Worm (Caenorhabditis elegans) whole organism, midembryonic: ENCODE results near the gene C36E6.2.

Source experiments
- T22C8.4 ChIP-seq: fragments of 200-800 bp; sonication (Bioruptor generic); IDR thresholded peaks from 2 replicates; pipeline ENCODE4 v1.3.6; 2022; ENCODE audit warnings: missing genetic modification characterization, missing compliant biosample characterization
- cog-1 ChIP-seq: sonication (generic microtip); optimal IDR thresholded peaks from 2 replicates; lab custom pipeline; 2016; ENCODE audit warnings: missing genetic modification characterization, missing compliant biosample characterization
- flt-1 ChIP-seq: fragments of 200-800 bp; sonication (Bioruptor generic); IDR thresholded peaks from 2 replicates; pipeline ENCODE4 v1.3.6; 2022; ENCODE audit warnings: missing genetic modification characterization, missing compliant biosample characterization
- klf-2 ChIP-seq: fragments of 200-800 bp; sonication (Bioruptor generic); conservative IDR thresholded peaks from 2 replicates; pipeline ENCODE4 v1.3.6; 2022; ENCODE audit warnings: missing genetic modification reagents, missing genetic modification characterization, missing compliant biosample characterization
- med-1 ChIP-seq: sonication (generic microtip); optimal IDR thresholded peaks from 2 replicates; lab custom pipeline; 2017; ENCODE audit warnings: missing genetic modification characterization, mild to moderate bottlenecking, missing compliant biosample characterization, antibody characterized with exemption, missing genetic modification reagents; ENCODE audit not compliant: insufficient read depth
- tab-1 ChIP-seq: fragments of 200-800 bp; sonication (Bioruptor generic); IDR thresholded peaks from 2 replicates; pipeline ENCODE4 v1.3.6; 2022; ENCODE audit warnings: missing genetic modification characterization, missing compliant biosample characterization
- ztf-23 ChIP-seq: fragments of 200-800 bp; sonication (Bioruptor generic); IDR thresholded peaks from 2 replicates; pipeline ENCODE4 v1.3.6; 2022; ENCODE audit warnings: missing genetic modification reagents, missing genetic modification characterization, missing compliant biosample characterization
- ztf-29 ChIP-seq: fragments of 200-800 bp; sonication (Bioruptor generic); IDR thresholded peaks from 2 replicates; pipeline ENCODE4 v1.3.6; 2022; ENCODE audit warnings: missing genetic modification reagents, missing genetic modification characterization, missing compliant biosample characterization

ce11 chrX:17434234-17434633, 17.2 kb upstream of the C36E6.2 start, which contains the start of gene fubl-3:
- TF ChIP-seq flt-1 (GFP tag; lab: Robert Waterston, UW), result peak; percentile 28; the same call in 1 of the 2 replicates
- TF ChIP-seq cog-1 (tag; lab: Kevin White, UChicago), result no peak
- TF ChIP-seq med-1 (GFP tag; lab: Kevin White, UChicago), result no peak
- TF ChIP-seq klf-2 (GFP tag; lab: Robert Waterston, UW), result no peak
- TF ChIP-seq ztf-23 (GFP tag; lab: Robert Waterston, UW), result no peak
- no peak for TF ChIP-seq T22C8.4 (GFP tag; lab: Robert Waterston, UW)
- TF ChIP-seq ztf-29, result no peak
- no peak for TF ChIP-seq tab-1 (GFP tag; lab: Robert Waterston, UW)
